Fruit fly (Drosophila melanogaster): Measurements from ENCODE around the gene CG13829.

CG13829 gene

DNA sequence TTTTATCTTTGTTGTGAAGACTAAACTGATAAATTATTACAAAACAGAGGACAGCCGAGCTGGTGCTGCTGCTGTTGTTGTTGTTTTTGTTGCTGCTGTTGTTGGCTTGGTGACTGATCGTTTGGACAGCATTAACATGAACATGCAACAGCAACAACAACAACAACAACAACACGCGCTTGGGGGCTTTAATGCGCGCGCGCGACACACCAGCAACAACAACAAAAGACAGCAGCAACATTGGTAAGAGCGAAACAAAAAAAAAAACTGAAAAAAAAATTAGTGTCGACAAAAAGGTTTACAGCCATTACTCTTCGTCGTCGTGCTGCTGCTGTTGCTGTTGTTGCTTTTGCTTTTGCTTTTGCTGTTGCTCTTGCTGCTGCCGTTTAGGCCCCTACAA lies 30.3 kb downstream of the CG13829 start:
- no peak for TF ChIP-seq CG8159 (tag; optimal IDR thresholded peaks at IDR 0.05)
- no peak for TF ChIP-seq CG14655 (GFP tag; optimal IDR thresholded peaks at IDR 0.05)
- no peak for TF ChIP-seq CG13204 (GFP tag; optimal IDR thresholded peaks at IDR 0.05)
- TF ChIP-seq D1 (tag; optimal IDR thresholded peaks at IDR 0.05): no peak
- TF ChIP-seq fd96Ca (GFP tag; IDR thresholded peaks at IDR 0.05): 0 out of 3 replicates have a peak, but pooled peaks have one; percentile 8

DNA sequence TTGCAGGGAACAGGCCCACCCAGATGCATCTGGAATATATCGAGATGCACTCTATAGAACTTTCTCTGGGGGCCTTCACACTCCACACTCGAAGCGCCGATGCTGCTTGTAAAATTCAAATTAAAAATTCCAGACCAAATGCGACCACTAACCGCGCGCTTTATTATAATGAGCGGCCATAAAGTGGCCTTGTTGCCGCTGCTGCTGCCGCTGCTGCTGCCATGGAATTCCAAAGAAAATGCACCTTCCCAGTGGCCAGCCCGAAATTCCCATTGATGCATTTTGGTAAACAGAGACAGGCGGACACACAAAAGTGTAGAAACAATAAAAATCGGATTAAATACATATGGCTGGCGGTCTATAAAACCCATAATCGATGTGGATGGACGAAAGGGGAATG lies 31.0 kb downstream of the CG13829 start:
- TF ChIP-seq CG17806 (tag; optimal IDR thresholded peaks at IDR 0.05) (no peak), Pif1B (GFP tag; optimal IDR thresholded peaks at IDR 0.05) (no peak), EcR (GFP tag; optimal IDR thresholded peaks at IDR 0.05) (no peak), gl (tag; optimal IDR thresholded peaks at IDR 0.05) (no peak), CG8159 (tag; optimal IDR thresholded peaks at IDR 0.05) (no peak), CG12605 (GFP tag; IDR thresholded peaks at IDR 0.05) (no peak), CG14655 (GFP tag; optimal IDR thresholded peaks at IDR 0.05) (no peak), Pif1A (GFP tag; optimal IDR thresholded peaks at IDR 0.05) (no peak)

- no peak for TF ChIP-seq Pif1A (GFP tag; optimal IDR thresholded peaks at IDR 0.05)
- TF ChIP-seq CG14655 (GFP tag; optimal IDR thresholded peaks at IDR 0.05): no peak
- no peak for TF ChIP-seq CG12605 (GFP tag; IDR thresholded peaks at IDR 0.05)
- TF ChIP-seq Pif1B (GFP tag; optimal IDR thresholded peaks at IDR 0.05): no peak
- TF ChIP-seq CG8159 (tag; optimal IDR thresholded peaks at IDR 0.05): no peak
- TF ChIP-seq CG15710 (tag; optimal IDR thresholded peaks at IDR 0.05): no peak
- no peak for TF ChIP-seq CG8301 (tag; optimal IDR thresholded peaks at IDR 0.05)
- TF ChIP-seq CG34367 (tag; optimal IDR thresholded peaks at IDR 0.05): no peak
- no peak for TF ChIP-seq rn (GFP tag; IDR thresholded peaks at IDR 0.05)
- no peak for TF ChIP-seq D1 (tag; optimal IDR thresholded peaks at IDR 0.05)
- TF ChIP-seq CG32121 (GFP tag; IDR thresholded peaks at IDR 0.05): no peak
These were observed 31.5 kb downstream of the CG13829 start for dm6 chr3R:23129617-23130016.

dm6 chr3R:23127796-23128195 lies 33.3 kb downstream of the CG13829 start, which contains the start of gene CG31457:
CG31457 (minus strand) TSS chr3R:23127981.
- TF ChIP-seq CG34367 (tag; optimal IDR thresholded peaks at IDR 0.05) (no peak), CG4496 (GFP tag; IDR thresholded peaks at IDR 0.05) (no peak), CG17806 (tag; optimal IDR thresholded peaks at IDR 0.05) (no peak), Snoo (tag; optimal IDR thresholded peaks at IDR 0.05) (no peak), CG9948 (tag; optimal IDR thresholded peaks at IDR 0.05) (no peak), fd96Ca (GFP tag; IDR thresholded peaks at IDR 0.05) (no peak), CG13204 (GFP tag; optimal IDR thresholded peaks at IDR 0.05) (no peak), CG12605 (GFP tag; IDR thresholded peaks at IDR 0.05) (no peak), Pif1B (GFP tag; optimal IDR thresholded peaks at IDR 0.05) (no peak), gl (tag; optimal IDR thresholded peaks at IDR 0.05) (no peak), CG8301 (tag; optimal IDR thresholded peaks at IDR 0.05) (no peak), EcR (GFP tag; optimal IDR thresholded peaks at IDR 0.05) (no peak), D1 (tag; optimal IDR thresholded peaks at IDR 0.05) (no peak)

DNA sequence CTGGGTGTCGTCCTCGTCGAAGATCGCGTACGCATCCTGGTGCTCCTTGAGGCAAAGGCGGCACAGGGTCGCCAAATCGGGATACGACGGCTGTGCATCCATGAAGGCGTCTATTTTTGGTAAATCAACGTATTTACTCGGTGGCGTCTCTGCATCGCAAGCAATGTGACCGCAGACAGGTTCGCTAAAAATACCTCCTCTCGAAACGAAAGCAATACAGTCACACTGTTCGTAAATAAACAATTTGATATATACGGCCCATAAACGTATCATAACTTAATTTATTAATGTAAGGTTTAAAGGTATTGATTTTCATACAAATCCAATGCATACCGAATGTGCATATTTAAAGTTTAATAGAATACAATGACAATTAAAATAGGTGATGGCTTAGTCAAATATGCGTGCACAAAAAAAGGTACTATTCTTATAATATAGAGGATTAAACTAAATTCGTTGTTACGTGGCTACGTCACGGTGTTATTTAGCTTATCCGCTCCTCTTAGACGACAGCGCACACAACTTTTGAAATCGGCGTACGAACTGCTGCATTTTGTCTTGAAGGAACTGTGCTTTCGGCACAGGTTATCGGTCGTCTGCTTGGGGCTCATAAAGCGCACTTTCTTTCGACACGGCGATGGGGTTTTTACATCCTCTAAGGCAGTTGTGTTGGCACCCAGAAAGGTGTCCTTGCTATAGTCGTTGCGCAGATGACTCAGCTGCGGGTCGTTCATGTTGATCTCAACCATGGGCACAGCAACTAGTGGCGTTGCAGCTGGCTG lies 34.7 kb downstream of the CG13829 start, which contains the start of gene CG31365:
Gene CG31365, minus strand, starts transcription at position 182 of the 782 bp plus-strand sequence.
- no peak for TF ChIP-seq Pif1B (GFP tag; optimal IDR thresholded peaks at IDR 0.05)
- TF ChIP-seq CG8159 (tag; optimal IDR thresholded peaks at IDR 0.05): no peak
- TF ChIP-seq CG14655 (GFP tag; optimal IDR thresholded peaks at IDR 0.05): no peak
- no peak for TF ChIP-seq CG15710 (tag; optimal IDR thresholded peaks at IDR 0.05)
- TF ChIP-seq D1 (tag; optimal IDR thresholded peaks at IDR 0.05): no peak
- no peak for TF ChIP-seq CG32121 (GFP tag; IDR thresholded peaks at IDR 0.05)
- TF ChIP-seq rn (GFP tag; IDR thresholded peaks at IDR 0.05): no peak
- no peak for TF ChIP-seq Pif1A (GFP tag; optimal IDR thresholded peaks at IDR 0.05)
- TF ChIP-seq CG17806 (tag; optimal IDR thresholded peaks at IDR 0.05): no peak
- no peak for TF ChIP-seq CG34367 (tag; optimal IDR thresholded peaks at IDR 0.05)

DNA sequence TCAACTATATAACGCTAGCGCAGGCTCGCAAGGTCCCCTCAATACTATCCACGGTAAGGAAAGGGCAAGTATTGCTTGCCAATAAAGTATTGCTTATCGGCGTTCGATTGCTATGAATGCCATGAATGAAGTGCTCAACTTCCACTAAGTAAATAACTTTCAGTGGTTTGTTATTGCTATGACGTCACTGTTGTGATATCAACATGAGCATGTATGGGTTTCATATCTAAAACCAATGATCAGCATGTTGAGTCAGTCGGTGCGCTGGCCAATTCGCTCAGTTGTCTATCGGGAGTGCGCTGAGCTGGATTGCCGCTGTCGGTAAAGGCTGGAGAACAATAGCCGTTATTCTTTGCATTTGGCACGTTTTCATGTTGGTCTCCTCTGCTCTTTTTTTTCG lies 40.2 kb downstream of the CG13829 start:
- TF ChIP-seq D1 (tag; optimal IDR thresholded peaks at IDR 0.05) (no peak), CG32121 (GFP tag; IDR thresholded peaks at IDR 0.05) (no peak), CG8159 (tag; optimal IDR thresholded peaks at IDR 0.05) (no peak), CG17806 (tag; optimal IDR thresholded peaks at IDR 0.05) (no peak), fd96Ca (GFP tag; IDR thresholded peaks at IDR 0.05) (no peak), CG9948 (tag; optimal IDR thresholded peaks at IDR 0.05) (no peak), CG12605 (GFP tag; IDR thresholded peaks at IDR 0.05) (no peak), CG13204 (GFP tag; optimal IDR thresholded peaks at IDR 0.05) (no peak), CG34367 (tag; optimal IDR thresholded peaks at IDR 0.05) (no peak), Pif1A (GFP tag; optimal IDR thresholded peaks at IDR 0.05) (no peak), CG10348 (GFP tag; IDR thresholded peaks at IDR 0.05) (no peak), Pif1B (GFP tag; optimal IDR thresholded peaks at IDR 0.05) (no peak), CG14655 (GFP tag; optimal IDR thresholded peaks at IDR 0.05) (no peak), CG15710 (tag; optimal IDR thresholded peaks at IDR 0.05) (no peak)

DNA sequence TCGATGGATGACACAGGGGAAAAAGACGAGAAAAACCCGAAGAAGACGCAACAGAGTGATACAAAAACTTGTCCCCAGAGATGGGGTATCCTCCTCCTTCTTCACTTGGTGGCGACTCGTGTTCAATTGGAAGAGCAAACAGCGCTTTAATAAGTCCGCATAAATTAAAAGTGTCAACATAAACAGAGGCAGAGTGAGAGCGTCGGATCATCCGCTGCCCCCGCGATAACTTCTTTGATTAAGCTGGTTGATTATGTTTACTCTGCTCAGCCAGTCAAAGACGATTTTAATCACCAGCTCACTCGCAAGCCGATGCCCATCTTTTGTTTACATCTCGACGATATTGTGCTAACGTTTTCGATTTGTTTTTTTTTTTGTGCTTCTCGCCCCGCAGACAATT lies 41.3 kb downstream of the CG13829 start:
- no peak for TF ChIP-seq CG32121 (GFP tag; IDR thresholded peaks at IDR 0.05)
- peak; percentile 42 for TF ChIP-seq EcR (GFP tag; optimal IDR thresholded peaks at IDR 0.05)
- no peak for TF ChIP-seq Ets98B (GFP tag; IDR thresholded peaks at IDR 0.05)

Measured in whole organism, pupa.